Fruit fly (Drosophila melanogaster): ENCODE results near the gene t-cup.

Gene t-cup

DNA sequence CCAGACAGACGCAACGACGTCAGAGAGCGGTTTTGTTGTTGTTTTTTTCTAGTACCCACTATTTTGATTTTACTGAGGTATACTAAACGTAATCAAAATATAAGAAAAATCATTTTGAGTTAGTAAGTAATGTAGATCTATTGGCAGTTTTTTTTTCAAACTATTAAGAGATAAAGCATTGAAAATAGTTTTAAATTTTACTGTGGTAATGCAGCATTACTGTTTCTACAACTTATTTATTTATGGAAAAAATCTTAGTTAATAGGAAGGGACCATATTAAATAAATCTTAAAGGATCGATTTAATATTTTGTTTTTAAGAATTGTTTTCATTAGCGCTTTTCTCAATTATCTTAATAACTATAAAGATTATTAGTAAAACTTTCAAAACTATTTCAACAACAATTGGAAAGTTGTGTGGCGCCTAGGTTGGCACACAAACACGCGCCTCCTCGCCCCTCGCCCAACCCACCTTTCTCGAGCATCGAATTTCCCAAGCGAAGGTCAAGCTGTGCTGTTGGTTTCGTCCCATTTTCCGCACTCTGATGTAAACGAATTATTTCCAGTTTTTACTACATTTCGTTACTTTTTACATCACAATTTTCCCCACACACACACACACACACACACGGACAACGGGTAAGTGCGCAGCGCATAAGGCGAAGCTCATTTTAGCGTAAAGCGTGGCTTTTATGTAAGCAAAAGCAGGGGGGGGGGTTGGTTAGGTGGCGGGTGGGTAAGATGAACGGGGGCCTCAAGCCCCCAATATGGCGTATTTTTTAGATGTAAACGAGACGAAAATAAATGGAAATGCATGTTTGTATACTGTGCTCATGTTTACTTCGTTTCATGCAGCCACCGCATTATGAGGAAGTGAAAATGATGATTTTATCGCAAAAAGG lies 33.1 kb upstream of the t-cup start (continued):
- TF ChIP-seq Oli (tag; optimal IDR thresholded peaks at IDR 0.05) (peak; percentile 23), chinmo (GFP tag; IDR thresholded peaks at IDR 0.05; ENCODE audit: partially characterized antibody) (peak; percentile 64; the same call in 1 of the 4 replicates), CG7556 (GFP tag; optimal IDR thresholded peaks at IDR 0.05) (peak; percentile 16), ems (GFP tag; optimal IDR thresholded peaks at IDR 0.05) (no peak), pum (GFP tag; optimal IDR thresholded peaks at IDR 0.05) (no peak), CG30403 (GFP tag; optimal IDR thresholded peaks at IDR 0.05) (peak; percentile 30), Ada2b (GFP tag; IDR thresholded peaks at IDR 0.05) (no peak), CG10979 (tag; optimal IDR thresholded peaks at IDR 0.05) (peak; percentile 35), CG2712 (tag; optimal IDR thresholded peaks at IDR 0.05) (peak; percentile 48), Sox102F (GFP tag; optimal IDR thresholded peaks at IDR 0.05) (peak; percentile 73), BtbVII (GFP tag; optimal IDR thresholded peaks at IDR 0.05) (peak; percentile 34), kah (GFP tag; optimal IDR thresholded peaks at IDR 0.05) (no peak), CG6272 (GFP tag; IDR thresholded peaks at IDR 0.05) (no peak), Pdp1 (GFP tag; optimal IDR thresholded peaks at IDR 0.05) (peak in 1 of 2 experiments; percentile 45), lola (GFP tag; optimal IDR thresholded peaks at IDR 0.05) (peak in 1 of 3 experiments; percentile 11), CG10267 (tag; optimal IDR thresholded peaks at IDR 0.05) (peak; percentile 3), CG6689 (GFP tag; IDR thresholded peaks at IDR 0.05) (peak; percentile 47; the same call in 1 of the 2 replicates), CG3407 (GFP tag; optimal IDR thresholded peaks at IDR 0.05) (no peak), chif (GFP tag; optimal IDR thresholded peaks at IDR 0.05) (no peak), CG17829 (tag; optimal IDR thresholded peaks at IDR 0.05) (no peak), vvl (GFP tag; IDR thresholded peaks at IDR 0.05) (peak; percentile 17), CG34376 (GFP tag; optimal IDR thresholded peaks at IDR 0.05) (no peak), CoRest (tag; optimal IDR thresholded peaks at IDR 0.05) (peak; percentile 20), D19B (GFP tag; optimal IDR thresholded peaks at IDR 0.05) (peak; percentile 68), Ets97D (GFP tag; optimal IDR thresholded peaks at IDR 0.05) (no peak), Asciz (GFP tag; optimal IDR thresholded peaks at IDR 0.05) (peak; percentile 49), dpn (GFP tag; optimal IDR thresholded peaks at IDR 0.05) (peak in 1 of 2 experiments; percentile 3), caup (GFP tag; optimal IDR thresholded peaks at IDR 0.05; ENCODE audit: severe bottlenecking) (no peak), toy (GFP tag; IDR thresholded peaks at IDR 0.05) (no peak), Rx (GFP tag; IDR thresholded peaks at IDR 0.05) (no peak), CG8359 (GFP tag; optimal IDR thresholded peaks at IDR 0.05; ENCODE audit: borderline replicate concordance) (no peak), ttk (GFP tag; IDR thresholded peaks at IDR 0.05) (no peak), Adf1 (GFP tag; IDR thresholded peaks at IDR 0.05) (no peak), Atf6 (GFP tag; IDR thresholded peaks at IDR 0.05) (peak; percentile 34; the same call in 1 of the 2 replicates), bsh (GFP tag; optimal IDR thresholded peaks at IDR 0.05) (peak in 1 of 2 experiments; percentile 36), CG9932 (GFP tag; IDR thresholded peaks at IDR 0.05) (0 out of 2 replicates have a peak, but pooled peaks have one; percentile 27), nmo (GFP tag; optimal IDR thresholded peaks at IDR 0.05) (peak; percentile 2), Sry-δ (GFP tag; optimal IDR thresholded peaks at IDR 0.05) (no peak), row (GFP tag; IDR thresholded peaks at IDR 0.05) (peak; percentile 41; the same call in 1 of the 3 replicates), CG10321 (GFP tag; IDR thresholded peaks at IDR 0.05) (no peak), CG3838 (GFP tag; optimal IDR thresholded peaks at IDR 0.05) (no peak), B-H1 (GFP tag; IDR thresholded peaks at IDR 0.05) (no peak)
